Fruit fly (Drosophila melanogaster) whole organism, prepupa: Measurements from ENCODE around the gene scyl.

Source experiments
- CG10631 ChIP-seq: fragments of 200-800 bp; sonication (Bioruptor generic); optimal IDR thresholded peaks from 2 replicates; lab custom pipeline; 2016; ENCODE audit warnings: missing biosample characterization, missing genetic modification characterization
- CG11762 ChIP-seq: fragments of 200-800 bp; sonication (Bioruptor generic); optimal IDR thresholded peaks from 3 replicates; lab custom pipeline; 2016; ENCODE audit warnings: missing biosample characterization, missing genetic modification characterization; ENCODE audit not compliant: insufficient read depth
- CG11902 ChIP-seq: fragments of 200-800 bp; sonication (Bioruptor generic); optimal IDR thresholded peaks from 3 replicates; lab custom pipeline; 2016; ENCODE audit warnings: missing biosample characterization, missing genetic modification characterization
- CG15336 ChIP-seq: fragments of 200-800 bp; sonication (Bioruptor generic); IDR thresholded peaks from 2 replicates; pipeline ENCODE4 v1.3.6; 2022; ENCODE audit warnings: missing biosample characterization, missing genetic modification characterization
- CG1621 ChIP-seq: fragments of 200-800 bp; sonication (Bioruptor generic); optimal IDR thresholded peaks from 3 replicates; lab custom pipeline; 2018; ENCODE audit warnings: missing biosample characterization, mild to moderate bottlenecking, missing genetic modification characterization
- CG16779 ChIP-seq: fragments of 200-800 bp; sonication (Bioruptor generic); optimal IDR thresholded peaks from 3 replicates; lab custom pipeline; 2017; ENCODE audit warnings: missing biosample characterization, mild to moderate bottlenecking, missing genetic modification characterization
- CG3032 ChIP-seq: fragments of 200-800 bp; optimal IDR thresholded peaks from 2 replicates; lab custom pipeline; 2019; ENCODE audit warnings: missing biosample characterization, mild to moderate bottlenecking, missing genetic modification characterization, moderate library complexity
- CG32006 ChIP-seq: fragments of 200-800 bp; sonication (Bioruptor generic); optimal IDR thresholded peaks from 3 replicates; lab custom pipeline; 2017; ENCODE audit warnings: missing biosample characterization, mild to moderate bottlenecking, missing genetic modification characterization
- CG3919 ChIP-seq: fragments of 200-800 bp; sonication (Bioruptor generic); optimal IDR thresholded peaks from 3 replicates; lab custom pipeline; 2016; ENCODE audit warnings: missing biosample characterization, missing genetic modification characterization
- CG4318 ChIP-seq: fragments of 200-800 bp; sonication (Bioruptor generic); optimal IDR thresholded peaks from 3 replicates; lab custom pipeline; 2017; ENCODE audit warnings: missing biosample characterization, mild to moderate bottlenecking, missing genetic modification characterization
- CG6163 ChIP-seq: fragments of 200-800 bp; sonication (Bioruptor generic); IDR thresholded peaks from 3 replicates; pipeline ENCODE4 v1.3.6; 2022; ENCODE audit warnings: missing biosample characterization, missing genetic modification characterization
- CG6792 ChIP-seq: fragments of 200-800 bp; sonication (Bioruptor generic); optimal IDR thresholded peaks from 3 replicates; lab custom pipeline; 2016; ENCODE audit warnings: missing biosample characterization, missing genetic modification characterization
- CG6808 ChIP-seq: fragments of 200-800 bp; sonication (Bioruptor generic); optimal IDR thresholded peaks from 3 replicates; lab custom pipeline; 2017; ENCODE audit warnings: missing biosample characterization, missing genetic modification characterization, mild to moderate bottlenecking, moderate library complexity, missing genetic modification reagents
- CG6854 ChIP-seq: fragments of 200-800 bp; sonication (Bioruptor generic); optimal IDR thresholded peaks from 2 replicates; lab custom pipeline; 2017; ENCODE audit warnings: missing biosample characterization, mild to moderate bottlenecking, missing genetic modification characterization
- CG7368 ChIP-seq: fragments of 200-800 bp; sonication (Bioruptor generic); optimal IDR thresholded peaks from 3 replicates; lab custom pipeline; 2016; ENCODE audit warnings: missing biosample characterization, missing genetic modification characterization
- CG8119 ChIP-seq: fragments of 200-800 bp; sonication (Bioruptor generic); IDR thresholded peaks from 3 replicates; pipeline ENCODE4 v1.3.6; 2022; ENCODE audit warnings: missing biosample characterization, missing genetic modification characterization
- CG8319 ChIP-seq: fragments of 200-800 bp; sonication (Bioruptor generic); optimal IDR thresholded peaks from 3 replicates; lab custom pipeline; 2016; ENCODE audit warnings: missing biosample characterization, missing genetic modification characterization
- CG8632 ChIP-seq: fragments of 200-800 bp; sonication (Bioruptor generic); optimal IDR thresholded peaks from 3 replicates; lab custom pipeline; 2016; ENCODE audit warnings: missing biosample characterization, missing genetic modification characterization
- CG9139 ChIP-seq: fragments of 200-800 bp; sonication (Bioruptor generic); optimal IDR thresholded peaks from 3 replicates; lab custom pipeline; 2017; ENCODE audit warnings: missing biosample characterization, mild to moderate bottlenecking, missing genetic modification characterization
- Eip78C ChIP-seq: fragments of 200-800 bp; sonication (Bioruptor generic); peaks from one replicate; lab custom pipeline; 2016; ENCODE audit warnings: missing biosample characterization, missing genetic modification characterization
- Ets96B ChIP-seq: fragments of 200-800 bp; optimal IDR thresholded peaks from 2 replicates; lab custom pipeline; 2019; ENCODE audit warnings: missing biosample characterization, mild to moderate bottlenecking, missing genetic modification characterization, moderate library complexity
- Hr38 ChIP-seq: sonication (Bioruptor generic); optimal IDR thresholded peaks from 2 replicates; lab custom pipeline; 2016; ENCODE audit warnings: missing biosample characterization, missing genetic modification characterization
- Hr4 ChIP-seq: fragments of 200-800 bp; sonication (Bioruptor generic); optimal IDR thresholded peaks from 3 replicates; lab custom pipeline; 2016; ENCODE audit warnings: missing biosample characterization, missing genetic modification characterization
- Lpt ChIP-seq: fragments of 200-800 bp; sonication (Bioruptor generic); optimal IDR thresholded peaks from 3 replicates; lab custom pipeline; 2016; ENCODE audit warnings: missing biosample characterization, missing genetic modification characterization
- OdsH ChIP-seq: fragments of 200-800 bp; sonication (Bioruptor generic); optimal IDR thresholded peaks from 3 replicates; lab custom pipeline; 2016; ENCODE audit warnings: missing biosample characterization, missing genetic modification characterization
- Smox ChIP-seq: fragments of 200-800 bp; sonication (Bioruptor generic); optimal IDR thresholded peaks from 3 replicates; lab custom pipeline; 2016; ENCODE audit warnings: missing biosample characterization, missing genetic modification characterization
- Sox102F ChIP-seq: fragments of 200-800 bp; sonication (Bioruptor generic); optimal IDR thresholded peaks from 2 replicates; lab custom pipeline; 2016; ENCODE audit warnings: missing biosample characterization, mild to moderate bottlenecking, missing genetic modification characterization
- Sox15 ChIP-seq: fragments of 200-800 bp; sonication (Bioruptor generic); optimal IDR thresholded peaks from 3 replicates; lab custom pipeline; 2016; ENCODE audit warnings: missing biosample characterization, missing genetic modification characterization
- achi ChIP-seq: fragments of 200-800 bp; sonication (Bioruptor generic); optimal IDR thresholded peaks from 3 replicates; lab custom pipeline; 2016; ENCODE audit warnings: missing biosample characterization, missing genetic modification characterization
- acj6 ChIP-seq: fragments of 200-800 bp; sonication (Bioruptor generic); optimal IDR thresholded peaks from 3 replicates; lab custom pipeline; 2016; ENCODE audit warnings: missing biosample characterization, missing genetic modification characterization
- cyc ChIP-seq: fragments of 200-800 bp; sonication (Bioruptor generic); optimal IDR thresholded peaks from 3 replicates; lab custom pipeline; 2016; ENCODE audit warnings: missing biosample characterization, missing genetic modification characterization
- eg ChIP-seq: fragments of 200-800 bp; sonication (Bioruptor generic); IDR thresholded peaks from 3 replicates; pipeline ENCODE4 v1.3.6; 2022; ENCODE audit warnings: missing biosample characterization, missing genetic modification characterization
- esn ChIP-seq: fragments of 200-800 bp; sonication (Bioruptor generic); optimal IDR thresholded peaks from 2 replicates; lab custom pipeline; 2016; ENCODE audit warnings: missing biosample characterization, mild to moderate bottlenecking, missing genetic modification characterization, moderate library complexity
- fd85E ChIP-seq: fragments of 200-800 bp; sonication (Bioruptor generic); optimal IDR thresholded peaks from 3 replicates; lab custom pipeline; 2016; ENCODE audit warnings: missing biosample characterization, missing genetic modification characterization
- fkh ChIP-seq: fragments of 200-800 bp; sonication (Bioruptor generic); optimal IDR thresholded peaks from 3 replicates; lab custom pipeline; 2017; ENCODE audit warnings: missing biosample characterization, mild to moderate bottlenecking, missing genetic modification characterization, moderate library complexity
- lz ChIP-seq: fragments of 200-800 bp; sonication (Bioruptor generic); optimal IDR thresholded peaks from 3 replicates; lab custom pipeline; 2016; ENCODE audit warnings: missing biosample characterization, missing genetic modification characterization
- spab ChIP-seq: fragments of 200-800 bp; sonication (Bioruptor generic); optimal IDR thresholded peaks from 2 replicates; lab custom pipeline; 2017; ENCODE audit warnings: missing biosample characterization, mild to moderate bottlenecking, missing genetic modification characterization, missing genetic modification reagents
- ss ChIP-seq, 2 experiments: fragments of 200-800 bp; sonication (Bioruptor generic); optimal IDR thresholded peaks; 2 replicates in 1 of 2; 3 replicates in 1 of 2; lab custom pipeline; 2017 to 2018; ENCODE audit warnings: mild to moderate bottlenecking in 2 of 2, missing biosample characterization in 2 of 2, missing genetic modification characterization in 2 of 2, moderate library complexity in 1 of 2
- svp ChIP-seq: fragments of 200-800 bp; sonication (Bioruptor generic); peaks from one replicate; lab custom pipeline; 2016; ENCODE audit warnings: missing biosample characterization, missing genetic modification characterization
- topi ChIP-seq: fragments of 200-800 bp; sonication (Bioruptor generic); optimal IDR thresholded peaks from 3 replicates; lab custom pipeline; 2016; ENCODE audit warnings: missing biosample characterization, missing genetic modification characterization

Gene scyl

DNA sequence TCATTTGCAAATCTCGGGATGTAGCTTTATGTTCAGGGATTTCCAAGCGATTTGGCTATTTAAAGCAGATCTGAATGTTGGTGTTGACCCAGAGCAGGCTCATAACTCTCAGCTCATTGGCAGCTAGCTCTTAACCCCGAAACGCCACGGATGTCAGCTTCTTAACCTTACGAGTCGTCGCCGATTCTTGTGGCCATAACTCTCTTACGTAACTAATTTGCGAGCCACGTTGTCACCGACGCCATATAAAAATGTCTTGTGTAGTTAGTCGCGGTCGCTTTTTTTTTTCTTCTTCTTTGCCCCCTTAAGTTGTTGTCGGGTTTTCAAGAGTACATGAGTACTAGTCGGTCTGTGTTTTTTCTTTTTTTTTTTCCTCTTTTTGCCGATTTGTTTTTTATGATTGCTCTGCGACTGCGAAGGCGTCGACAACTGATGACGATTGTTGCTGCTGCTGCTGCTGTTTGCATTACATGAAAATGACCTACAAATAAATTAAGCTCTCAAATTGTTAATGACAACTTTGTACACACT is 22.1 kb downstream of the scyl start (continued):
- TF ChIP-seq CG6792 (GFP tag; lab: Kevin White, UChicago) = no peak
- TF ChIP-seq CG15336 (GFP tag; lab: Robert Waterston, UW) = peak; percentile 36; the same call in 1 of the 2 replicates
- no peak for TF ChIP-seq acj6
- no peak for TF ChIP-seq CG7368 (GFP tag; lab: Kevin White, UChicago)
- TF ChIP-seq CG9139 = no peak
- no peak for TF ChIP-seq fd85E (GFP tag; lab: Kevin White, UChicago)
- TF ChIP-seq CG16779 = no peak
- no peak for TF ChIP-seq Ets96B (tag; lab: Kevin White, UChicago)
- TF ChIP-seq Sox15 = no peak
- no peak for TF ChIP-seq lz
- peak; percentile 67; the same call in 2 of the 3 replicates for TF ChIP-seq eg
- no peak for TF ChIP-seq esn (GFP tag; lab: Kevin White, UChicago)
- peak; percentile 57; the same call in 2 of the 3 replicates for TF ChIP-seq CG6163 (GFP tag; lab: Robert Waterston, UW)
- no peak for TF ChIP-seq CG3919 (GFP tag; lab: Kevin White, UChicago)
- peak; percentile 38; the same call in 1 of the 3 replicates for TF ChIP-seq CG8119 (GFP tag; lab: Robert Waterston, UW)
- TF ChIP-seq fkh (GFP tag; lab: Kevin White, UChicago) = no peak
- TF ChIP-seq cyc (GFP tag; lab: Kevin White, UChicago) = no peak
- TF ChIP-seq Hr38 = no peak
- no peak for TF ChIP-seq CG11902
- TF ChIP-seq ss (GFP tag; optimal IDR thresholded peaks at IDR 0.05; lab: Kevin White, UChicago) = peak in 1 of 2 experiments; percentile 46
- TF ChIP-seq svp (GFP tag; lab: Kevin White, UChicago) = peak; percentile 15
- TF ChIP-seq CG32006 (GFP tag; lab: Kevin White, UChicago) = no peak
- TF ChIP-seq CG3032 (tag; lab: Kevin White, UChicago) = no peak
- TF ChIP-seq CG11762 (GFP tag; lab: Kevin White, UChicago) = no peak
- TF ChIP-seq Smox = no peak
- TF ChIP-seq topi (GFP tag; lab: Kevin White, UChicago) = no peak

DNA sequence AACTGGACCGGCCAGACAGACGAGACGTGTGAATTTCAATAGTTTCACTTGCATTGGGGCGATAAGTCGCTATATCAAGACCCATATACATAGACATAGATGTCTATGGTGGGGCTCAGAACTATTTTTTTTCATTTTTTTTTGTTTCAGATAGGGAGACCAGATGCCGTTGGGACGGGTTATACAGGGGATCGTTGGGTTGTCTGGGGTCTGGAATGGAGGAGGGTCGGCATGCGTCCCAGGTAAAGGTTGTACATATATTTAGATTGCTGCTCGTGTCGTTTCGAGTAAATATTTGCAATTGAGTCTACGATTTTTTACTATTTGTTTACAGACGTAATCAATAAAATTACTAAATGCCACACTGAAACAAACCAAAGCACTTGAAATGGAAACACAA is 23.9 kb downstream of the scyl start:
- peak; percentile 70 for TF ChIP-seq fkh (GFP tag; lab: Kevin White, UChicago)
- TF ChIP-seq CG8632 = no peak
- TF ChIP-seq Eip78C (GFP tag; lab: Kevin White, UChicago) = peak; percentile 28
- TF ChIP-seq, all 60 proteins: peak for 2

DNA sequence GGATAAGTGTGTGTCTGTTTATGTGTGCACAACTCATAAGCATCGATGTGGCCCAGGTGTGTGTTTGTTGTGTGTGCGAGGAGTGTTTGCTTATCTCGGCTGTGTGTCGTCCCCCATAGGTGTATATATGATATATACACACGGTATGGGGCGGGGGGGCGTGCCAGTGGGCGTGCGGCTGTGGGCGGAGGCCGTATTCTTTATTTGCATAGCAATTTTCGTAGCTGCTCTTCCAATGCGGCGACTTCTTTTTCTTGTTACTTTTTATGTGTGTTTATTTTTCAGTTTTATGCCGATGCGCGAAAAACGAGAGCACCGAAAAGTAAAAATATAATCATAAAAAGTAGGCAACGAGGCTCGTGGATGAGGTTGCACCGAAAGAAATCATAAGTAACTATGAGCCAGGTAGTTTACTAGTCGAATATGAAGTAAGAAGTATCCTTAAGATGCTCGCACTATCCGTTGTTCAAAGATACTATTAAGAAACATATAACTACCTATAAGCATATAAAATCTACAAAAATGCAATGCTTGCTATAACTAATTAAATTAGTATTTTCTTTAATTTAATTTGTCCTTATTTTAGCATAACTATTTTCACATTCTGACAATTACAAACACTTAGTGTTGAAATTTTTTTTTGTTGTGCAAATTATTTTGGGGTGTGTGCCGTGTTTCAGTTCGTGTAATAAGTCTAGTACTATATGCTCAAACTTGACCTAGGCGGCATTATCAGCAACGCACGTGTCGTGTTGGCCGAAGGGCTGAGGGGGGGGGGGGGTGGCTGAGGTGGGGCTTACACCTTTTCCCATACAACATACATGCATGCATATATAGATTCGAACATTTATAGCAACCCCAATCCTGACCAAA is 26.6 kb downstream of the scyl start:
- TF ChIP-seq svp (GFP tag; lab: Kevin White, UChicago) = no peak
- TF ChIP-seq CG8632 = no peak
- peak; percentile 37 for TF ChIP-seq CG32006 (GFP tag; lab: Kevin White, UChicago)
- no peak for TF ChIP-seq topi (GFP tag; lab: Kevin White, UChicago)
- peak; percentile 93 for TF ChIP-seq fkh (GFP tag; lab: Kevin White, UChicago)
- TF ChIP-seq CG8119 (GFP tag; lab: Robert Waterston, UW) = peak; percentile 39; the same call in 1 of the 3 replicates
- no peak for TF ChIP-seq CG11762 (GFP tag; lab: Kevin White, UChicago)
- TF ChIP-seq Hr4 = peak; percentile 41
- no peak for TF ChIP-seq spab (GFP tag; lab: Kevin White, UChicago)
- peak; percentile 16 for TF ChIP-seq achi (GFP tag; lab: Kevin White, UChicago)
- TF ChIP-seq CG10631 = peak; percentile 23
- TF ChIP-seq OdsH (GFP tag; lab: Kevin White, UChicago) = peak; percentile 3
- TF ChIP-seq fd85E (GFP tag; lab: Kevin White, UChicago) = no peak
- TF ChIP-seq CG16779 = no peak
- TF ChIP-seq Lpt = no peak
- no peak for TF ChIP-seq CG8319 (GFP tag; lab: Kevin White, UChicago)
- TF ChIP-seq Eip78C (GFP tag; lab: Kevin White, UChicago) = peak; percentile 81
- 0 out of 3 replicates have a peak, but pooled peaks have one; percentile 12 for TF ChIP-seq eg
- no peak for TF ChIP-seq acj6
- TF ChIP-seq CG6854 = no peak
- TF ChIP-seq CG1621 (tag; lab: Kevin White, UChicago) = no peak
- TF ChIP-seq Sox102F (GFP tag; lab: Kevin White, UChicago) = no peak
- no peak for TF ChIP-seq CG4318 (GFP tag; lab: Kevin White, UChicago)
- TF ChIP-seq CG15336 (GFP tag; lab: Robert Waterston, UW) = peak; percentile 43; the same call in 1 of the 2 replicates
- no peak for TF ChIP-seq CG6808 (GFP tag; lab: Kevin White, UChicago)
- TF ChIP-seq, all 60 proteins: peak for 10
